Fruit fly (Drosophila melanogaster) whole organism, embryonic: ENCODE measurements around the gene CG17234.

Experiments
- ATbp ChIP-seq: fragments of 200-800 bp; sonication (Bioruptor generic); optimal IDR thresholded peaks from 2 replicates; lab custom pipeline; 2017; ENCODE audit warnings: missing biosample characterization, mild to moderate bottlenecking, missing genetic modification characterization, missing genetic modification reagents
- Antp ChIP-seq: fragments of 200-800 bp; sonication (Bioruptor generic); optimal IDR thresholded peaks from 3 replicates; lab custom pipeline; 2016; ENCODE audit warnings: missing biosample characterization, missing genetic modification characterization
- Awh ChIP-seq: fragments of 200-800 bp; sonication (Bioruptor generic); IDR thresholded peaks from 2 replicates; pipeline ENCODE4, ENCODE4 v1.3.6; 2022; ENCODE audit warnings: missing biosample characterization, missing genetic modification characterization
- Blimp-1 ChIP-seq: fragments of 200-800 bp; sonication (Bioruptor generic); optimal IDR thresholded peaks from 3 replicates; lab custom pipeline; 2018; ENCODE audit warnings: missing biosample characterization, missing genetic modification characterization, mild to moderate bottlenecking, moderate library complexity, missing genetic modification reagents
- CG10209 ChIP-seq: fragments of 200-800 bp; sonication (Bioruptor generic); optimal IDR thresholded peaks from 3 replicates; lab custom pipeline; 2017; ENCODE audit warnings: missing biosample characterization, mild to moderate bottlenecking, missing genetic modification characterization, missing genetic modification reagents
- CG10959 ChIP-seq: fragments of 200-800 bp; sonication (Bioruptor generic); IDR thresholded peaks from 2 replicates; pipeline ENCODE4 v1.3.6; 2022; ENCODE audit warnings: missing biosample characterization, missing genetic modification characterization
- CG10979 ChIP-seq: fragments of 200-800 bp; sonication (Bioruptor generic); optimal IDR thresholded peaks from 2 replicates; lab custom pipeline; 2018; ENCODE audit warnings: missing biosample characterization, mild to moderate bottlenecking, missing genetic modification characterization, moderate library complexity
- CG11696 ChIP-seq: fragments of 200-800 bp; sonication (Bioruptor generic); IDR thresholded peaks from 2 replicates; pipeline ENCODE4 v1.3.6; 2022; ENCODE audit warnings: missing biosample characterization, missing genetic modification characterization
- CG13424 ChIP-seq: fragments of 200-800 bp; sonication (Bioruptor generic); optimal IDR thresholded peaks from 2 replicates; lab custom pipeline; 2019; ENCODE audit warnings: missing biosample characterization, mild to moderate bottlenecking, missing genetic modification characterization, moderate library complexity
- CG14014 ChIP-seq: fragments of 200-800 bp; sonication (Bioruptor generic); IDR thresholded peaks from 2 replicates; pipeline ENCODE4 v1.3.6; 2022; ENCODE audit warnings: missing biosample characterization, missing genetic modification characterization
- CG17912 ChIP-seq: fragments of 200-800 bp; sonication (Bioruptor generic); optimal IDR thresholded peaks from 2 replicates; lab custom pipeline; 2018; ENCODE audit warnings: missing biosample characterization, mild to moderate bottlenecking, missing genetic modification characterization
- CG18599 ChIP-seq: fragments of 200-800 bp; sonication (Bioruptor generic); optimal IDR thresholded peaks from 3 replicates; lab custom pipeline; 2017; ENCODE audit warnings: missing biosample characterization, missing genetic modification characterization, mild to moderate bottlenecking, moderate library complexity, missing genetic modification reagents
- CG2678 ChIP-seq: fragments of 200-800 bp; sonication (Bioruptor generic); optimal IDR thresholded peaks from 3 replicates; lab custom pipeline; 2019; ENCODE audit warnings: missing biosample characterization, mild to moderate bottlenecking, missing genetic modification characterization, moderate library complexity
- CG2875 ChIP-seq: fragments of 200-800 bp; sonication (Bioruptor generic); optimal IDR thresholded peaks from 2 replicates; lab custom pipeline; 2017; ENCODE audit warnings: missing biosample characterization, mild to moderate bottlenecking, missing genetic modification characterization, missing genetic modification reagents
- CG32767 ChIP-seq: fragments of 200-800 bp; sonication (Bioruptor generic); IDR thresholded peaks from 2 replicates; pipeline ENCODE4 v1.3.6; 2022; ENCODE audit warnings: missing biosample characterization, missing genetic modification characterization
- CG34224 ChIP-seq: fragments of 200-800 bp; sonication (Bioruptor generic); IDR thresholded peaks from 3 replicates; pipeline ENCODE4 v1.3.6; 2022; ENCODE audit warnings: missing biosample characterization, missing genetic modification characterization; ENCODE audit not compliant: partially characterized antibody
- CG3838 ChIP-seq: fragments of 200-800 bp; sonication (Bioruptor generic); optimal IDR thresholded peaks from 3 replicates; lab custom pipeline; 2016; ENCODE audit warnings: missing biosample characterization, missing genetic modification characterization
- CG4707 ChIP-seq: fragments of 200-800 bp; sonication (Bioruptor generic); optimal IDR thresholded peaks from 2 replicates; lab custom pipeline; 2018; ENCODE audit warnings: missing biosample characterization, mild to moderate bottlenecking, missing genetic modification characterization, moderate library complexity
- CG5180 ChIP-seq: fragments of 200-800 bp; sonication (Bioruptor generic); optimal IDR thresholded peaks from 3 replicates; lab custom pipeline; 2017; ENCODE audit warnings: missing biosample characterization, missing genetic modification characterization, mild to moderate bottlenecking, moderate library complexity, missing genetic modification reagents
- CG5953 ChIP-seq: fragments of 200-800 bp; sonication (Bioruptor generic); IDR thresholded peaks from 2 replicates; pipeline ENCODE4 v1.3.6; 2022; ENCODE audit warnings: missing biosample characterization, missing genetic modification characterization
- CG7357 ChIP-seq: fragments of 200-800 bp; sonication (Bioruptor generic); IDR thresholded peaks from 3 replicates; pipeline ENCODE4 v1.3.6; 2022; ENCODE audit warnings: missing biosample characterization, missing genetic modification characterization
- CoRest ChIP-seq: fragments of 200-800 bp; sonication (Bioruptor generic); optimal IDR thresholded peaks from 3 replicates; lab custom pipeline; 2018; ENCODE audit warnings: missing biosample characterization, mild to moderate bottlenecking, missing genetic modification characterization, moderate library complexity
- Doc3 ChIP-seq: fragments of 200-800 bp; sonication (Bioruptor generic); IDR thresholded peaks from 3 replicates; pipeline ENCODE4 v1.3.6; 2022; ENCODE audit warnings: missing biosample characterization, missing genetic modification characterization; ENCODE audit not compliant: partially characterized antibody
- H2.0 ChIP-seq: fragments of 200-800 bp; sonication (Bioruptor generic); IDR thresholded peaks from 2 replicates; pipeline ENCODE4 v1.3.6; 2022; ENCODE audit warnings: missing biosample characterization, missing genetic modification characterization
- Hr39 ChIP-seq: fragments of >200 bp; optimal IDR thresholded peaks from 2 replicates; lab custom pipeline; 2017
- Meics ChIP-seq: fragments of 200-800 bp; sonication (Bioruptor generic); optimal IDR thresholded peaks from 2 replicates; lab custom pipeline; 2017; ENCODE audit warnings: missing biosample characterization, mild to moderate bottlenecking, missing genetic modification characterization
- NC2β ChIP-seq: fragments of 200-800 bp; sonication (Bioruptor generic); optimal IDR thresholded peaks from 2 replicates; lab custom pipeline; 2016; ENCODE audit warnings: missing biosample characterization, missing genetic modification characterization
- Nf-YA ChIP-seq: fragments of 200-800 bp; sonication (Bioruptor generic); IDR thresholded peaks from 2 replicates; pipeline ENCODE4 v1.3.6; 2022; ENCODE audit warnings: missing biosample characterization, missing genetic modification characterization
- Rfx ChIP-seq: fragments of 200-800 bp; sonication (Bioruptor generic); IDR thresholded peaks from 2 replicates; pipeline ENCODE4 v1.3.6; 2022; ENCODE audit warnings: missing biosample characterization, missing genetic modification characterization
- Side ChIP-seq: fragments of 200-800 bp; sonication (Bioruptor generic); optimal IDR thresholded peaks from 2 replicates; lab custom pipeline; 2016; ENCODE audit warnings: missing biosample characterization, missing genetic modification characterization
- Sry-δ ChIP-seq: fragments of 200-800 bp; sonication (Bioruptor generic); optimal IDR thresholded peaks from 2 replicates; lab custom pipeline; 2016; ENCODE audit warnings: missing biosample characterization, missing genetic modification characterization
- Xbp1 ChIP-seq: fragments of 200-800 bp; sonication (Bioruptor generic); optimal IDR thresholded peaks from 3 replicates; lab custom pipeline; 2016; ENCODE audit warnings: missing biosample characterization, mild to moderate bottlenecking, missing genetic modification characterization
- ap ChIP-seq: fragments of 200-800 bp; sonication (Bioruptor generic); IDR thresholded peaks from 2 replicates; pipeline ENCODE4 v1.3.6; 2022; ENCODE audit warnings: missing biosample characterization, missing genetic modification characterization
- ato ChIP-seq: fragments of 200-800 bp; sonication (Bioruptor generic); IDR thresholded peaks from 2 replicates; pipeline ENCODE4 v1.3.6; 2022; ENCODE audit warnings: missing biosample characterization, missing genetic modification characterization; ENCODE audit not compliant: partially characterized antibody
- az2 ChIP-seq: fragments of 200-800 bp; sonication (Bioruptor generic); optimal IDR thresholded peaks from 3 replicates; lab custom pipeline; 2016; ENCODE audit warnings: missing biosample characterization, missing genetic modification characterization
- cad ChIP-seq: fragments of >200 bp; optimal IDR thresholded peaks from 2 replicates; lab custom pipeline; 2017; ENCODE audit warnings: missing biosample characterization, missing genetic modification characterization
- dmrt99B ChIP-seq: fragments of 200-800 bp; sonication (Bioruptor generic); optimal IDR thresholded peaks from 2 replicates; lab custom pipeline; 2018; ENCODE audit warnings: missing biosample characterization, mild to moderate bottlenecking, missing genetic modification characterization, moderate library complexity
- fd3F ChIP-seq: fragments of 200-800 bp; sonication (Bioruptor generic); optimal IDR thresholded peaks from 2 replicates; lab custom pipeline; 2018; ENCODE audit warnings: missing biosample characterization, mild to moderate bottlenecking, missing genetic modification characterization, moderate library complexity
- fd96Cb ChIP-seq: fragments of 200-800 bp; sonication (Bioruptor generic); optimal IDR thresholded peaks from 2 replicates; lab custom pipeline; 2018; ENCODE audit warnings: missing biosample characterization, mild to moderate bottlenecking, missing genetic modification characterization, moderate library complexity
- gsb ChIP-seq: fragments of 200-800 bp; sonication (Bioruptor generic); IDR thresholded peaks from 2 replicates; pipeline ENCODE4 v1.3.6; 2022; ENCODE audit warnings: missing biosample characterization, missing genetic modification characterization
- kay ChIP-seq: fragments of 200-800 bp; sonication (Bioruptor generic); optimal IDR thresholded peaks from 2 replicates; lab custom pipeline; 2016; ENCODE audit warnings: missing biosample characterization, missing genetic modification characterization
- mam ChIP-seq: fragments of 200-800 bp; sonication (Bioruptor generic); optimal IDR thresholded peaks from 3 replicates; lab custom pipeline; 2016; ENCODE audit warnings: missing biosample characterization, missing genetic modification characterization
- mld ChIP-seq: fragments of 200-800 bp; sonication (Bioruptor generic); IDR thresholded peaks from 3 replicates; pipeline ENCODE4 v1.3.6; 2022; ENCODE audit warnings: missing biosample characterization, missing genetic modification characterization; ENCODE audit not compliant: partially characterized antibody
- nom ChIP-seq: fragments of 200-800 bp; sonication (Bioruptor generic); optimal IDR thresholded peaks from 2 replicates; lab custom pipeline; 2017; ENCODE audit warnings: missing biosample characterization, missing genetic modification characterization, mild to moderate bottlenecking, moderate library complexity, missing genetic modification reagents
- scrt ChIP-seq: fragments of 200-800 bp; sonication (Bioruptor generic); optimal IDR thresholded peaks from 2 replicates; lab custom pipeline; 2018; ENCODE audit warnings: missing biosample characterization, mild to moderate bottlenecking, missing genetic modification characterization, moderate library complexity
- sisA ChIP-seq: fragments of 200-800 bp; sonication (Bioruptor generic); IDR thresholded peaks from 2 replicates; pipeline ENCODE4 v1.3.6; 2022; ENCODE audit warnings: missing biosample characterization, missing genetic modification characterization
- tio ChIP-seq: fragments of 200-800 bp; sonication (Bioruptor generic); optimal IDR thresholded peaks from 2 replicates; lab custom pipeline; 2017; ENCODE audit warnings: missing biosample characterization, missing genetic modification characterization, inconsistent platforms
- trh ChIP-seq: fragments of 200-800 bp; sonication (Bioruptor generic); optimal IDR thresholded peaks from 2 replicates; lab custom pipeline; 2016; ENCODE audit warnings: missing biosample characterization, missing genetic modification characterization
- ttk ChIP-seq: fragments of 200-800 bp; sonication (Bioruptor generic); IDR thresholded peaks from 2 replicates; pipeline ENCODE4 v2.1.2; 2022; ENCODE audit warnings: missing biosample characterization, missing genetic modification characterization
- vfl ChIP-seq: fragments of 200-800 bp; sonication (Bioruptor generic); optimal IDR thresholded peaks from 2 replicates; lab custom pipeline; 2016; ENCODE audit warnings: missing biosample characterization, missing genetic modification characterization

CG17234 gene

DNA sequence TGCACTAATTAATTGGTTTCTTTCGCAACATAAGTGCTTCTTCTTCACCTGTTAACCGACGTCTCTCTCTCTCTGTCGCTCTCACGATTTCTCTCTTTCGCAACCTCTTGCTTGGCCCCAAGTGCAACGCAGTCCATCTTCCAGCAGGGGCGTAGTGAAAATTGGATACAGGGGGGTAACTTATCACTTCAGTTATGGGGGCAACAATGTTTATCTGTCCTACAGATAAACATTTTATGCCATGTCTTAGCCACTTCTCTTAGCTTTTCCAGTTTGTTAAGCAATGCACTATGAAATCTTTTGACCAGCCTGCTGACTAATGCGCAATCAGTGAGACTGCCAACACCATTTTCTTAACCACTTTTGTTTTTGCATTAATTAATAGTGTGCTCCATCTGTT lies 25.5 kb upstream of the CG17234 start (continued):
- no peak for TF ChIP-seq CG34224 (GFP tag; lab: Robert Waterston, UW)
- peak; percentile 29 for TF ChIP-seq Nf-YA
- no peak for TF ChIP-seq CG10959 (GFP tag; lab: Robert Waterston, UW)
- TF ChIP-seq CG18599 (GFP tag; lab: Kevin White, UChicago): no peak
- TF ChIP-seq trh (GFP tag; lab: Kevin White, UChicago): no peak
- TF ChIP-seq ATbp (GFP tag; lab: Kevin White, UChicago): peak; percentile 68
- TF ChIP-seq CG5953 (GFP tag; lab: Robert Waterston, UW): peak; percentile 53
- TF ChIP-seq CG13424: peak; percentile 56
- TF ChIP-seq CoRest (tag; lab: Kevin White, UChicago): peak; percentile 21
- TF ChIP-seq Awh (GFP tag; lab: Robert Waterston, UW): no peak; the same call in none of the 2 replicates
- TF ChIP-seq H2.0 (GFP tag; lab: Robert Waterston, UW): peak; percentile 54; the same call in 1 of the 2 replicates
- TF ChIP-seq Antp (GFP tag; lab: Kevin White, UChicago): peak; percentile 38
- TF ChIP-seq CG3838 (GFP tag; lab: Kevin White, UChicago): no peak
- TF ChIP-seq mld (GFP tag; lab: Robert Waterston, UW): no peak
- peak; percentile 49 for TF ChIP-seq nom (GFP tag; lab: Kevin White, UChicago)
- no peak for TF ChIP-seq cad (GFP tag; lab: Kevin White, UChicago)
- TF ChIP-seq sisA (GFP tag; lab: Robert Waterston, UW): peak; percentile 59; the same call in 1 of the 2 replicates
- TF ChIP-seq ttk (GFP tag; lab: Robert Waterston, UW): peak; percentile 31; the same call in 1 of the 2 replicates
- TF ChIP-seq mam (GFP tag; lab: Kevin White, UChicago): peak; percentile 6
- TF ChIP-seq vfl (GFP tag; lab: Kevin White, UChicago): no peak
- peak; percentile 16 for TF ChIP-seq CG4707 (GFP tag; lab: Kevin White, UChicago)
- peak; percentile 52 for TF ChIP-seq CG17912
- peak; percentile 41 for TF ChIP-seq CG5180 (GFP tag; lab: Kevin White, UChicago)
- peak; percentile 54; the same call in 1 of the 2 replicates for TF ChIP-seq Rfx (GFP tag; lab: Robert Waterston, UW)
- no peak for TF ChIP-seq scrt (GFP tag; lab: Kevin White, UChicago)
- TF ChIP-seq CG2678 (tag; lab: Kevin White, UChicago): peak; percentile 59
- peak; percentile 54 for TF ChIP-seq ap (GFP tag; lab: Robert Waterston, UW)
- TF ChIP-seq CG10209 (GFP tag; lab: Kevin White, UChicago): peak; percentile 19
- TF ChIP-seq CG2875 (GFP tag; lab: Kevin White, UChicago): peak; percentile 54
- no peak for TF ChIP-seq kay (GFP tag; lab: Kevin White, UChicago)
- TF ChIP-seq az2: peak; percentile 33
- no peak for TF ChIP-seq ato (GFP tag; lab: Robert Waterston, UW)
- peak; percentile 43 for TF ChIP-seq fd96Cb (tag; lab: Kevin White, UChicago)
- peak; percentile 34 for TF ChIP-seq gsb (GFP tag; lab: Robert Waterston, UW)
- TF ChIP-seq Xbp1 (GFP tag; lab: Kevin White, UChicago): peak; percentile 54
- TF ChIP-seq tio (GFP tag; lab: Kevin White, UChicago): no peak
- peak; percentile 28 for TF ChIP-seq CG10979 (tag; lab: Kevin White, UChicago)
- TF ChIP-seq CG32767: peak; percentile 33; the same call in 1 of the 2 replicates
- TF ChIP-seq Meics (GFP tag; lab: Kevin White, UChicago): peak; percentile 27
- no peak for TF ChIP-seq Doc3 (GFP tag; lab: Robert Waterston, UW)
- TF ChIP-seq Hr39: no peak
- TF ChIP-seq CG14014 (GFP tag; lab: Robert Waterston, UW): peak; percentile 53; the same call in 1 of the 2 replicates
- TF ChIP-seq dmrt99B: peak; percentile 72
- TF ChIP-seq NC2β (GFP tag; lab: Kevin White, UChicago): peak; percentile 3
- 0 out of 3 replicates have a peak, but pooled peaks have one; percentile 6 for TF ChIP-seq CG7357 (GFP tag; lab: Robert Waterston, UW)
- TF ChIP-seq Side (GFP tag; lab: Kevin White, UChicago): peak; percentile 6
- TF ChIP-seq Blimp-1 (GFP tag; lab: Kevin White, UChicago): peak; percentile 47
- TF ChIP-seq fd3F (GFP tag; lab: Kevin White, UChicago): no peak
- no peak for TF ChIP-seq Sry-δ (GFP tag; lab: Kevin White, UChicago)
- peak; percentile 26; the same call in 1 of the 2 replicates for TF ChIP-seq CG11696
